Worm (Caenorhabditis elegans): ENCODE data around the gene gcy-8.
A peak's percentile ranks its signal among the peaks of the same experiment; 100 is the strongest.

gcy-8 gene

ce11 chrIV:7903359-7903758 is 24.6 kb upstream of the gcy-8 start, which contains the start of gene C49H3.6 (continued):
- TF ChIP-seq ceh-20 (GFP tag; IDR thresholded peaks at IDR 0.05) (no peak), duxl-1 (tag; optimal IDR thresholded peaks at IDR 0.05; ENCODE audit: poor library complexity) (no peak), aha-1 (tag) (no peak), ceh-44 (GFP tag; IDR thresholded peaks at IDR 0.05) (no peak), set-16 (GFP tag; IDR thresholded peaks at IDR 0.05) (no peak), lin-29 (GFP tag; IDR thresholded peaks at IDR 0.05) (no peak), mxl-2 (GFP tag; conservative IDR thresholded peaks at IDR 0.05) (no peak), hmg-1.1 (GFP tag; IDR thresholded peaks at IDR 0.05) (peak; percentile 67; the same call in 1 of the 2 replicates), ces-1 (GFP tag; optimal IDR thresholded peaks at IDR 0.05) (no peak), egl-43 (GFP tag; IDR thresholded peaks at IDR 0.05) (0 out of 2 replicates have a peak, but pooled peaks have one; percentile 32), skn-1 (tag; optimal IDR thresholded peaks at IDR 0.05) (no peak), unc-130 (GFP tag; optimal IDR thresholded peaks at IDR 0.05) (no peak), nhr-6 (tag; optimal IDR thresholded peaks at IDR 0.05) (no peak), nhr-102 (tag; optimal IDR thresholded peaks at IDR 0.05) (no peak), arid-1 (GFP tag; conservative IDR thresholded peaks at IDR 0.05) (no peak), lin-13 (GFP tag; optimal IDR thresholded peaks at IDR 0.05) (no peak), nhr-237 (tag; optimal IDR thresholded peaks at IDR 0.05) (no peak), lin-1 (GFP tag; IDR thresholded peaks at IDR 0.05) (no peak), nhr-111 (GFP tag; optimal IDR thresholded peaks at IDR 0.05) (no peak), cey-2 (tag; optimal IDR thresholded peaks at IDR 0.05; ENCODE audit: borderline replicate concordance, insufficient read depth) (no peak), snpc-4 (tag; optimal IDR thresholded peaks at IDR 0.05) (no peak), aly-2 (tag; optimal IDR thresholded peaks at IDR 0.05) (no peak), dmd-8 (GFP tag; IDR thresholded peaks at IDR 0.05) (no peak), dmd-9 (GFP tag; IDR thresholded peaks at IDR 0.05) (no peak), mes-2 (tag; optimal IDR thresholded peaks at IDR 0.05; ENCODE audit: poor library complexity, severe bottlenecking) (peak; percentile 37), dmd-6 (GFP tag; IDR thresholded peaks at IDR 0.05) (0 out of 2 replicates have a peak, but pooled peaks have one; percentile 22), mdt-29 (GFP tag; IDR thresholded peaks at IDR 0.05) (no peak), lin-38 (GFP tag; IDR thresholded peaks at IDR 0.05) (no peak), mdl-1 (tag; optimal IDR thresholded peaks at IDR 0.05) (peak in 1 of 2 experiments; percentile 37), saeg-2 (GFP tag; IDR thresholded peaks at IDR 0.05) (no peak), nhr-42 (GFP tag; IDR thresholded peaks at IDR 0.05) (no peak), lim-7 (GFP tag; IDR thresholded peaks at IDR 0.05) (no peak), mep-1 (tag; optimal IDR thresholded peaks at IDR 0.05) (peak; percentile 25), madf-9 (GFP tag; conservative IDR thresholded peaks at IDR 0.05) (no peak), zip-2 (tag; optimal IDR thresholded peaks at IDR 0.05) (no peak), ceh-28 (tag; optimal IDR thresholded peaks at IDR 0.05) (no peak), Y5F2A.4 (GFP tag; optimal IDR thresholded peaks at IDR 0.05) (no peak), ceh-82 (tag; optimal IDR thresholded peaks at IDR 0.05) (no peak), daf-8 (GFP tag; IDR thresholded peaks at IDR 0.05) (no peak), fos-1 (tag; optimal IDR thresholded peaks at IDR 0.05) (no peak), tra-1 (GFP tag; IDR thresholded peaks at IDR 0.05) (no peak), rbr-2 (tag; optimal IDR thresholded peaks at IDR 0.05) (no peak), lsy-2 (tag; optimal IDR thresholded peaks at IDR 0.05) (peak in 1 of 2 experiments; percentile 75), dpl-1 (GFP tag; optimal IDR thresholded peaks at IDR 0.05) (no peak), vab-7 (GFP tag; IDR thresholded peaks at IDR 0.05) (no peak), daf-12 (tag; optimal IDR thresholded peaks at IDR 0.05) (no peak), nhr-10 (tag; optimal IDR thresholded peaks at IDR 0.05) (no peak), zfp-3 (GFP tag; conservative IDR thresholded peaks at IDR 0.05) (no peak)
